Fruit fly (Drosophila melanogaster) whole organism: ENCODE measurements around the gene CG5984.
A peak's percentile ranks its signal among the peaks of the same experiment; 100 is the strongest.

Source experiments
- CG8478 ChIP-seq: fragments of >200 bp; optimal IDR thresholded peaks from 2 replicates; lab custom pipeline; 2018; ENCODE audit warnings: inconsistent platforms
- Dll ChIP-seq: fragments of >200 bp; optimal IDR thresholded peaks from 2 replicates; lab custom pipeline; 2017
- EcR ChIP-seq, 2 experiments: fragments of >200 bp; optimal IDR thresholded peaks; 2 replicates each; lab custom pipeline; 2017; ENCODE audit warnings: missing biosample characterization in 2 of 2, missing genetic modification characterization in 2 of 2, missing genetic modification reagents in 2 of 2
- pan ChIP-seq: fragments of >200 bp; optimal IDR thresholded peaks from 2 replicates; lab custom pipeline; 2017
- psq ChIP-seq: fragments of >200 bp; optimal IDR thresholded peaks from 2 replicates; lab custom pipeline; 2017
- usp ChIP-seq: fragments of >200 bp; optimal IDR thresholded peaks from 2 replicates; lab custom pipeline; 2017; ENCODE audit warnings: missing biosample characterization, missing genetic modification characterization, mixed read lengths

The CG5984 gene

DNA sequence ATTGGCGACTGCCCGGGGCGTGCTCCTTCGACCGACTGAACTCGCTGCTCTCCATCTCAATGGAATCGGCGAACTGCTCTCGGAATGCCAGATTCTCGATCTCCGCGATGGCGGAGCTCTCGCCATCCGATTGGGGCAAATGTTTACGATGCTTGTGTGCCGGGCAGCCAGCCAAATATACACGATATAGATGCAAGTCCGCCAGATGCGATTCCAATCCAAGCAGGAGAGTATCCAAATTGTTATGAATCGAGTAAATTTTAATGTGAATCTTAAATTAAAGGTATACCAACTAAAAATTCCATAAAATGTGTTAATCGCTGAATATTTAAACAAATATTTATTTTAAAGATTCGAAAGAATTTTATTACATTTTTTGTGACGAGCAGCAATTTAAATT is at the start of gene CG5984:
TSS of gene CG5984 (minus strand) at position 101 of the 400 bp plus-strand sequence.
- TF ChIP-seq Dll (lab: Kevin White, UChicago) = no peak
- TF ChIP-seq pan (lab: Kevin White, UChicago) = no peak
- TF ChIP-seq psq (lab: Kevin White, UChicago) = no peak
- no peak for TF ChIP-seq EcR (GFP tag; optimal IDR thresholded peaks at IDR 0.05; lab: Kevin White, UChicago)

DNA sequence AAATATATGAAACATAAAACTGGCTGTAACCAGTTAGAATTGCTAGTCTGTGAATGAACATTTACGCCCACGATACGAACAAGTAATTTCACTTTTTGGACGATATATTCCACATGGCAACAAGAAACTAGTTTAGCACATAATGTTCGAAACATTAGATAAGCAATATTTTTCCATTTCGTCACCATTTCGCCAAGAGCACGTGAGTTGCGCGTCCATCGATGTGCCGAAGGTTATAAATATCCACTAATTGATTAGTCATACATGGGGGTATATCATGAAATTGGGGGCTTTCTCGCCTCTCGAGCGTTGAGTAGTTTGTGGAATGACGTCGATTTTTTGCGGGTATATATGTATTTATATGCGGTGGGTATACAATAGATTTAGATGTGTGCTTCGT is 46.3 kb upstream of the CG5984 start:
- no peak for TF ChIP-seq EcR (GFP tag; optimal IDR thresholded peaks at IDR 0.05; lab: Kevin White, UChicago)
- TF ChIP-seq pan (lab: Kevin White, UChicago) = no peak
- no peak for TF ChIP-seq CG8478 (lab: Kevin White, UChicago)
- no peak for TF ChIP-seq psq (lab: Kevin White, UChicago)
- no peak for TF ChIP-seq Dll (lab: Kevin White, UChicago)
- no peak for TF ChIP-seq usp (GFP tag; lab: Kevin White, UChicago)

DNA sequence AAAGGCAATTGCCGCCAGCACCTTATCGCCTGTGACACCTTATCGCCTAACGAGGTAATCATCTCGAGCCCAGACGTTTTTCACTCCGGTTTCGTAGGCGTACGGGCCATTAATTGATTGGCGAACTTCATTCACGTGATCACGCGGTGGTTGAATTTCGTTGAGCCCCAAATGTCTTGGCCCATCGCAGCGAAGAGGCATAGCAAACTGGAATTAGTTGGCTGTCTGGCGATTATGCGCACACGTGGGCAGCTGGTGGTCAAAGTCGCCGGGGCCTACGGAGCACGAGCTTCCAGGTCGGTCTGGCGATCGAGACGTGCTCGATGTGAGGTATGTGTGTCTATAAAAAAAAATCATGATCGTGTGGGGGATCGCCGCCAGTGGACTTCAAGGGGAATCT is 45.3 kb upstream of the CG5984 start:
- no peak for TF ChIP-seq EcR (GFP tag; optimal IDR thresholded peaks at IDR 0.05; lab: Kevin White, UChicago)
- no peak for TF ChIP-seq Dll (lab: Kevin White, UChicago)
- TF ChIP-seq CG8478 (lab: Kevin White, UChicago) = no peak

DNA sequence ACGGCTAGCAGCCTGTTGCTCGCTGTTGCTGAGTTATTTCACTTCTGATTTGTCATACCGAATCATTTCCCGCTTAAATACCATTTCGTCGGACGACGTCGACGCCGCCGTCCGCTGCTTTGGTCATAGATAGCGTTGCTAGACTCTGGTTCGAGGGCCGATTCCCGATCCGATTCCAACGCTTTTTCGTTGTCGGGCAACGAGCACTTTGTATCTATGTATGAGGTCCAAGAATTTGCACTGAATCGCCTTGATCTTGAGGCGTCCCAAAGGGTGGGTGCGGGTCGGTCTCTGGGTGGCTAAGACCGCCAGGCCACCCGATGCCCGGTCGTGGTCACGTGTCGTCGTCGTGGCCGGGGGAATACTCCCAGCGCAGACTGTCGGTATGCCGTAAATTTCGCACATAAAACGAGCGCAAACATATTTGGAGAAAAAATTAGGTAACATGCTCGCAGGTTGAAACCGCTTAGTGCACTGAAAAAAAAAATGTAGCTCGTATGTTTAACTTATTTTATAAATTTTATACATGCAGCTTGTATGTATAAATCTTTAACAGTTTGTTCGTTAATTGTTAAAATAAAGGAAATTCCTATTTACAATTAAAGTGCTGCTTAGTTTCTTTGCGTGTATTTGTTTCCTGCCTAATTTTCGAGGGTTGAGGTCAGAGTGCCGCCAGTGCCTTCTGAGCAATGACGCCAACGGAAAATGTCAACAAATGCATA is 44.5 kb upstream of the CG5984 start, which contains the start of gene CG3348:
TSS of gene CG3348 (minus strand) at position 51 of the 722 bp plus-strand sequence.
- TF ChIP-seq psq (lab: Kevin White, UChicago) (no peak), usp (GFP tag; lab: Kevin White, UChicago) (no peak), EcR (GFP tag; optimal IDR thresholded peaks at IDR 0.05; lab: Kevin White, UChicago) (no peak), CG8478 (lab: Kevin White, UChicago) (no peak), pan (lab: Kevin White, UChicago) (no peak), Dll (lab: Kevin White, UChicago) (no peak)

DNA sequence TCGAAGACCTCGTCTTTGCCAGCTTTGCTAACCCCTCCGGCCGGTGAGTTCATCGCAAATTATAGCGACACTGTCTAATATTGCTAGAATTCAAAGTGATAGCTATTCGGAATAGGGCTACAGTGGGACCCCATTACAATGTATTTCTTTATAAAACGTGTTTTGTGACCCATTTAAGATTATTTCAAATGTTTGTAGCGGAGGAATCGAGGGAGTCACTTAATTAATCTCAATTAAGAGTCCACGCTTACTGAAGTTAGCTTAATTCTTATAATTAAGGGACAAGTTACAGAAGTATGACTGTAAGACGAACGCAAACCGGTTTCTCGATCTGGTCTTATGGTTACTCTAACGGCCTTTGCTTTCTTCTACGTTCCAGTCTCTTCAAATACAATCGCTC is 41.8 kb upstream of the CG5984 start:
- TF ChIP-seq Dll (lab: Kevin White, UChicago) (no peak), psq (lab: Kevin White, UChicago) (no peak), usp (GFP tag; lab: Kevin White, UChicago) (no peak), CG8478 (lab: Kevin White, UChicago) (no peak), EcR (GFP tag; optimal IDR thresholded peaks at IDR 0.05; lab: Kevin White, UChicago) (no peak), pan (lab: Kevin White, UChicago) (no peak)

DNA sequence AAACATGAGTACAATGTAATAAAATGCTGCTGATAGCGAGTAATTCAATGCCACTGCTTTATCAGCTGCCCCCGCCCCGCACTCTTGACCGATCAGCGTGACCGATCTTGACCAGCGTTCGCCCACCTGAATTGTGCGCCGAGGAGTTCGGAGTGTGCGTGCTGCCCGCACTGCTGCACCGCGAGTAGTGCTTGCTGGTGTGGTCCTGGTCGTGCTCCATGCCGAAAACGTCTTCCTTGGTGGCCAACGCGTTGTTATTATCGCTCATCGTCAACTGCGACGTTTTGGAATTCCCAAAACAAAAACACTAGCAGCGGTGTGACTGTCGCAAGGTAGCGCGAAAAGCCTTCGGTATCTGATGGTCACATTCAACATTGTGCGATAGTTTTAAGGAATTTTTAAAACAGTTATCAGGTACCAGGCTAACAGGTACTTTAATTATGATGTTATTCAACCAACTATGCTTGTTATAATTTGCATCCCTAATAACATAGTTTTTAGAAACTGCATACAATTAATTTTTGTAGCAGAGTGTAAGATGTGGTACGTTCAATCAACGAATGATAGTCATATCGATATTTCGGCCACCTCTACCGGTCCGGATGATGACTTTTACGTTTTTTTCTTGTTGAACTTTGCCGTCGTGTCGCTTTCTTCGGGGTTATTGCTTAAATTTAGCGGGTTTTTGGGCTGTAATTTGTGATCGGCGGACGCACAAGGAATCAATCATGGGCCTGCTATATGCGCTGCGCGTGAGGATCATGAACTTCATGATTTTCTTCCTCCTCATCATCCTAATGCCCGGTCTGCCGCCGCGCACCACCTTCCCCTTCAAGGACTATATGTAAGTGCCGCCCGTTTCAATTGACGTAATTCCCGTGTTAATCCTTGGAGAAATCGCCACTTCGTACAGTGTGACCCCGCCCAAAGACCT is 40.7 kb upstream of the CG5984 start, which contains the start of the genes bigmax and Hmu:
TSS of gene bigmax (minus strand) at position 325 of the 934 bp plus-strand sequence.
TSS of gene Hmu (plus strand) at position 568 of the 934 bp plus-strand sequence.
- no peak for TF ChIP-seq psq (lab: Kevin White, UChicago)
- TF ChIP-seq Dll (lab: Kevin White, UChicago) = peak; percentile 34

DNA sequence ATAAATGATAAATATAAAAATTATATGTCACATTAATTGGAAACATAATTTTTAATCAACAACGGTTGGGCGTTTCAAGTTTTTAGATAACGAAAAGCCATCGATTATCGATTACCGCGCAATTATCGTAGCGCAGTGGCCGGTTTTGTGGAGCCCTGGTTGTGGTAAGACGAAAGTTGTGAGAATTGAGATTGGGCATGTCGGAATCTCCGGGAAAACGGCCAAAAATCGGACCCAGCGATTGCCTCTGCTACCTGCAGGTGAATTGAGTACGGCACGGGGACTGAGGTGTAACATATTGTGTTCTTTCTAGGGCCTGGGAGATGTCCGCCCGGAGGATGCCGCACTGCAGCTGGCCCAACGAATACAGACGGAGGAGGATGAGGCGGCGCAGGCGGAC is 35.9 kb upstream of the CG5984 start, which contains the start of gene CG3368:
TSS of gene CG3368 (plus strand) at position 136 of the 400 bp plus-strand sequence.
- TF ChIP-seq Dll (lab: Kevin White, UChicago) (no peak), usp (GFP tag; lab: Kevin White, UChicago) (no peak), EcR (GFP tag; optimal IDR thresholded peaks at IDR 0.05; lab: Kevin White, UChicago) (no peak), psq (lab: Kevin White, UChicago) (no peak), pan (lab: Kevin White, UChicago) (no peak), CG8478 (lab: Kevin White, UChicago) (no peak)

DNA sequence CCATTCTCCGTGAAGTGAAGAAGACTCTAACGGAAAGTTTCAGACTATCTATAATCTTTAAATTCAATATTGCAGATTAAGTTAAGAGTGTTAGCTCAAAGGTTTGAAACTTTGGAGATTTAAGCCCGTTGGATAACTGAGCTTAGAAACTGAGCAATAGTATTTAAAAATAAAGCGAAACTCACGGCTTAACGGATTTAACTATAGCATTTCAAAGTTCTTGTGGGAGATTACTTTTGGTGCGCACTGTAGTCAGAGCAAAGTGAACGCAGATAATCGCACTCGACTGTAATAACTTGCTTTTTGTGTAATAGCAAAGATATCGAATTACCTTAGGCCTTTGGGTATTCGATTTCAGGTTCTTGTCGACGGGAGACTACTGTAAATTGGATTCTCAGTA is 34.5 kb upstream of the CG5984 start, which contains the start of gene mrt:
TSS of gene mrt (minus strand) at position 376 of the 400 bp plus-strand sequence.
- TF ChIP-seq Dll (lab: Kevin White, UChicago) (no peak), pan (lab: Kevin White, UChicago) (no peak), usp (GFP tag; lab: Kevin White, UChicago) (no peak), CG8478 (lab: Kevin White, UChicago) (no peak), psq (lab: Kevin White, UChicago) (no peak), EcR (GFP tag; optimal IDR thresholded peaks at IDR 0.05; lab: Kevin White, UChicago) (no peak)

DNA sequence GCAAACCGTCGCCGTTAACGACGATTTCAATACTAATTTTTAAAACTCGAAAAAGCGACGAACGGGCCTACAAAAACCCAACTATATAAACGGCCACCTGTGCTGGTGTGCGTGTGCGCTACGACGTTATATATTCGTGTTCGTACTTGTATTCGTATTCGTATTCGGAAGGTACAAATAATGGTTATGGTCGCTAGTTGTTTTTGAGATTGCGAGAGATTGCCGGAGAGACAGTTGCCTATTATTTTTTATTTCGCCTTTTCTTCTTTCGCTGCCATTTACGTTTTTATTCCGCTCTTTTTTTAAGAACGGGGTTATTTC is 34.0 kb upstream of the CG5984 start:
- no peak for TF ChIP-seq Dll (lab: Kevin White, UChicago)
- no peak for TF ChIP-seq pan (lab: Kevin White, UChicago)
- no peak for TF ChIP-seq psq (lab: Kevin White, UChicago)
- TF ChIP-seq usp (GFP tag; lab: Kevin White, UChicago) = no peak
- no peak for TF ChIP-seq EcR (GFP tag; optimal IDR thresholded peaks at IDR 0.05; lab: Kevin White, UChicago)
- no peak for TF ChIP-seq CG8478 (lab: Kevin White, UChicago)

DNA sequence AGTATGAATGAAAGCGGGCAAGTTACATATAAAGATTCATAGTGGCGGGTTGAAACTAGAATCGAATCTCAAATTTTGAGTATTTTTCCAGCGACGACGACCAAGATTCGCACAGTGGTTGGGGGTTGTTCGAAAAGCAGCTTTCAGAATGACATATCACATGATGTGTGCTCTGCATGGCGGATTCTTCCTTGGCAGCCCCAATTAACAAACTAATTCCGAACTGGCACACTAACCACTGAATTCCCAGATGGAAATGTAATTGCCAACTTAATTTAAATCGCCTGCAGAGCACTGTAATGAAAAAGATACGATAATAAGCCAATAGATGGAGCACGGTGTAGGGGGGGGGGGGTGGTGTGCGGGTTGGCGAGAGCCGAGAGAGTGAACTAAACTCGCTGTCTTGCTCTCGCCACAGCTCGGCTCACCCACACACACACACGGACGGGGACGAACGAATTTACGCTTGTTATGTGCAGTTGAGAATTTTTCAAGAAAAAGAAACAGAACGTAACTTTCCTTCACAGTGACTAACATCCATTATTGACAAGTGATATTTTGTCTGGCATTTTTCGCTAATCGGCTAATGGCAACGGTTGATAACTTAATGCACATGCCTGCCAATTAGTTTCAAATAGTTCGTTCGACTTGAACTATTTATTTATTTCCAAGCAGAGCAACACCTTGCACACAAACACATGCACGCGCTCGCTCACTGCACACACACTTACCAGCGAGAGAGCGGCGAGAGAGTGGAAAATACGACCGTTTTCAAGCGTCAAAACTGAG is 33.4 kb upstream of the CG5984 start:
- peak; percentile 70 for TF ChIP-seq Dll (lab: Kevin White, UChicago)
- no peak for TF ChIP-seq EcR (GFP tag; optimal IDR thresholded peaks at IDR 0.05; lab: Kevin White, UChicago)

DNA sequence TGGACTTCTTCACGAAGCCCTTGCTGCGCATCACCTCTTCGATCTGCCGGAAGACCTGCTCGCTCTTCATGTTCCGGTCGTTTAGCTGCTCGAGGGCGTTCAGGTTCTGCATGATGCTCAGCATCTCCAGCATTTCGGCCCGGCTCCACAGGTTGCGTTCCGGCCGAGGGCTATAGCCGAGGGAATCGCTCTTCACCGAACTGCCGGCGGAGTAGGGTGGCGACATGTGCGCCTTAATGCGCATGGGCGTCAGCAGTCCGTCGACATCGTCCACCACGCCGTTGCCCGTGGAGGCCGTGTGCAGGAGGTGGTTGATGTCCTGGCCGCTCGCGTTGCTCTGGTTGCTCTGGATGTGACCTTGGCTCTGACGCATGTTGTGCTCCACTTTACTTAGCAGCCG is 31.7 kb upstream of the CG5984 start:
- TF ChIP-seq Dll (lab: Kevin White, UChicago) (no peak), EcR (GFP tag; optimal IDR thresholded peaks at IDR 0.05; lab: Kevin White, UChicago) (no peak), pan (lab: Kevin White, UChicago) (no peak), usp (GFP tag; lab: Kevin White, UChicago) (no peak), psq (lab: Kevin White, UChicago) (no peak), CG8478 (lab: Kevin White, UChicago) (no peak)
